Fruit fly (Drosophila melanogaster) whole organism, pupa: ENCODE measurements around the gene pll.

Source experiments
- CG10348 ChIP-seq: fragments of 200-800 bp; sonication (Bioruptor generic); IDR thresholded peaks from 2 replicates; pipeline ENCODE4 v1.3.6; 2022; ENCODE audit warnings: missing biosample characterization, missing genetic modification characterization
- CG12605 ChIP-seq: fragments of 200-800 bp; sonication (Bioruptor generic); IDR thresholded peaks from 2 replicates; pipeline ENCODE4 v1.3.6; 2022; ENCODE audit warnings: missing biosample characterization, missing genetic modification characterization
- CG13204 ChIP-seq: fragments of 200-800 bp; sonication (Bioruptor generic); optimal IDR thresholded peaks from 2 replicates; lab custom pipeline; 2018; ENCODE audit warnings: missing biosample characterization, mild to moderate bottlenecking, missing genetic modification characterization, moderate library complexity
- CG14655 ChIP-seq: fragments of 200-800 bp; sonication (Bioruptor generic); optimal IDR thresholded peaks from 3 replicates; lab custom pipeline; 2017; ENCODE audit warnings: mild to moderate bottlenecking, missing biosample characterization, missing genetic modification reagents, missing genetic modification characterization
- CG15710 ChIP-seq: fragments of 200-800 bp; sonication (Bioruptor generic); optimal IDR thresholded peaks from 2 replicates; lab custom pipeline; 2018; ENCODE audit warnings: missing biosample characterization, mild to moderate bottlenecking, missing genetic modification characterization, moderate library complexity
- CG17806 ChIP-seq: fragments of 200-800 bp; sonication (Bioruptor generic); optimal IDR thresholded peaks from 2 replicates; lab custom pipeline; 2018; ENCODE audit warnings: missing biosample characterization, mild to moderate bottlenecking, missing genetic modification characterization, moderate library complexity
- CG32121 ChIP-seq: fragments of 200-800 bp; sonication (Bioruptor generic); IDR thresholded peaks from 2 replicates; pipeline ENCODE4 v1.3.6; 2022; ENCODE audit warnings: missing biosample characterization, missing genetic modification characterization
- CG34367 ChIP-seq: fragments of 200-800 bp; sonication (Bioruptor generic); optimal IDR thresholded peaks from 2 replicates; lab custom pipeline; 2018; ENCODE audit warnings: missing biosample characterization, mild to moderate bottlenecking, missing genetic modification characterization
- CG4496 ChIP-seq: fragments of 200-800 bp; sonication (Bioruptor generic); IDR thresholded peaks from 3 replicates; pipeline ENCODE4 v1.3.6; 2022; ENCODE audit warnings: missing biosample characterization, missing genetic modification characterization
- CG8159 ChIP-seq: fragments of 200-800 bp; sonication (Bioruptor generic); optimal IDR thresholded peaks from 3 replicates; lab custom pipeline; 2018; ENCODE audit warnings: missing biosample characterization, mild to moderate bottlenecking, missing genetic modification characterization, moderate library complexity
- CG8301 ChIP-seq: fragments of 200-800 bp; sonication (Bioruptor generic); optimal IDR thresholded peaks from 2 replicates; lab custom pipeline; 2018; ENCODE audit warnings: missing biosample characterization, mild to moderate bottlenecking, missing genetic modification characterization
- CG9948 ChIP-seq: fragments of 200-800 bp; sonication (Bioruptor generic); optimal IDR thresholded peaks from 2 replicates; lab custom pipeline; 2018; ENCODE audit warnings: missing biosample characterization, mild to moderate bottlenecking, missing genetic modification characterization, moderate library complexity
- D1 ChIP-seq: fragments of 200-800 bp; sonication (Bioruptor generic); optimal IDR thresholded peaks from 2 replicates; lab custom pipeline; 2018; ENCODE audit warnings: missing biosample characterization, mild to moderate bottlenecking, missing genetic modification characterization, moderate library complexity
- EcR ChIP-seq: fragments of 200-800 bp; sonication (Bioruptor generic); optimal IDR thresholded peaks from 3 replicates; lab custom pipeline; 2019; ENCODE audit warnings: missing biosample characterization, missing genetic modification characterization, mild to moderate bottlenecking, moderate library complexity, missing genetic modification reagents
- Ets98B ChIP-seq: fragments of 200-800 bp; sonication (Bioruptor generic); IDR thresholded peaks from 2 replicates; pipeline ENCODE4 v1.3.6; 2022; ENCODE audit warnings: missing biosample characterization, missing genetic modification characterization
- Pif1A ChIP-seq: fragments of 200-800 bp; sonication (Bioruptor generic); optimal IDR thresholded peaks from 3 replicates; lab custom pipeline; 2016; ENCODE audit warnings: missing biosample characterization, missing genetic modification characterization
- Pif1B ChIP-seq: fragments of 200-800 bp; sonication (Bioruptor generic); optimal IDR thresholded peaks from 3 replicates; lab custom pipeline; 2016; ENCODE audit warnings: missing biosample characterization, missing genetic modification characterization
- Snoo ChIP-seq: fragments of 200-800 bp; sonication (Bioruptor generic); optimal IDR thresholded peaks from 3 replicates; lab custom pipeline; 2017; ENCODE audit warnings: missing biosample characterization, mild to moderate bottlenecking, missing genetic modification characterization, inconsistent platforms
- fd96Ca ChIP-seq: fragments of 200-800 bp; sonication (Bioruptor generic); IDR thresholded peaks from 3 replicates; pipeline ENCODE4 v1.3.6; 2022; ENCODE audit warnings: missing biosample characterization, missing genetic modification characterization
- gl ChIP-seq: fragments of 200-800 bp; sonication (Bioruptor generic); optimal IDR thresholded peaks from 2 replicates; lab custom pipeline; 2018; ENCODE audit warnings: missing biosample characterization, mild to moderate bottlenecking, missing genetic modification characterization
- rn ChIP-seq: fragments of 200-800 bp; sonication (Bioruptor generic); IDR thresholded peaks from 2 replicates; pipeline ENCODE4 v1.3.6; 2022; ENCODE audit warnings: missing biosample characterization, missing genetic modification characterization

Gene pll

DNA sequence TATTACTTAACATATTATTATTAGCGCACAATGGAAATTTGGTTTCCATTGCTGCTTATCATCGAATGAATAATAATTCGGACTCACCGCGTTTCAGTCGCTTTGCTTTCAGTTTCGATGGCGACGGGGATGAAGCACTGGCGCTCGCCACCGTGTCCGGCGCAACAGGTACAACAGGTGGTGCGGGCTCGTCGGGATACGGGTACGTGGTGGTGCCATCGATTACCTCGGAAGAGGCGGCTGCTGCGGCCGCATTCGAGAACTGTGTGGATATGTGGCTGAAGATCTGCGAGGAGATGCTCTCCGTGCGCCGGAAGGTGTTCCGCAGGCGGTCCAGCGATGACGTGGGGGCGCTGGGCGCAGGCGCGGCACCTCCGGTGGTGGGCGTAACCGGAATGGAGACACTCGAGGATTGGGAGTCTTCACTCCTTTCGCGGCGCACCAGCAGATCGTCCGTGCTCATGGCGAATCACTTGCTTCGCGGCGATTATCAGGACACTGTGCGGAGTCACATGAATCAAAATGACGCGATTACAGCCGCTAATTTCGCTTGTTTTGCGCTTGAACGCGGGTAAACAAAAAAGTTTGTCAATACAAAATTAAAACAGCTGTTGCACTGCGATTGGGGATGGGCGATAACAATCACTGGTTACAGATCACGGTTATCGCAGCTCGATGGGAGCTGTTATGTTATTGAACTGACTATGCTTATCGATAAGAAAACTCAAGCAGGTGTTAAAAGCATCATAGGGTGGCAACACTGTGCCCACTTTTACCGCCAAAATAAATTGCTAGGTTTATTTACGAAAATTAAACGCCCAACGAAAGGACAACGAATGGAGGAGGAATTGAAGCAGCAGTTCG is 14.3 kb downstream of the pll start, which contains the start of the genes CG31064 and PolA2:
TSS of gene CG31064 (minus strand) at position 648 of the 864 bp plus-strand sequence.
TSS of gene PolA2 (plus strand) at position 726 of the 864 bp plus-strand sequence.
- TF ChIP-seq CG4496: 0 out of 3 replicates have a peak, but pooled peaks have one; percentile 15
- TF ChIP-seq gl (tag; lab: Kevin White, UChicago): no peak
- 0 out of 2 replicates have a peak, but pooled peaks have one; percentile 6 for TF ChIP-seq CG12605 (GFP tag; lab: Robert Waterston, UW)

DNA sequence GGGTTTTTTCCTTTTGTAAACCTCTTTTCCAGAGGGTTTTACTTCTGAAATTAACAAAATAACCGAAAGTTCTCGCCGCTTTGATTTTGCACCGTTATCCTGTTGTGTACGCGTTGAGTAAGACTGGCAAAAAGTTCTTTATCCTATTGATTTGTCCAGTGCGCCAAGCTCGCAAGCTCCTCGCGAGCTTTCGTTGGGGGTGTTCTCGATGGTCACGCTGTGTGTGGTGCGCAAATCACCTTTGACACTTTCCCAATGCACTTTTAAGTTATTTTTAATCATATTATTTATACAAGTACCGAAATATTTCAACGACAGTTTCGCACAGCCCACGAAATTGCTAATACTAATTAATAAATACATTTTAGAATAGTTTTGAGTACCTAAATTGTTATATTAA is 15.0 kb downstream of the pll start:
- TF ChIP-seq Pif1A: no peak
- no peak for TF ChIP-seq CG32121 (GFP tag; lab: Robert Waterston, UW)

DNA sequence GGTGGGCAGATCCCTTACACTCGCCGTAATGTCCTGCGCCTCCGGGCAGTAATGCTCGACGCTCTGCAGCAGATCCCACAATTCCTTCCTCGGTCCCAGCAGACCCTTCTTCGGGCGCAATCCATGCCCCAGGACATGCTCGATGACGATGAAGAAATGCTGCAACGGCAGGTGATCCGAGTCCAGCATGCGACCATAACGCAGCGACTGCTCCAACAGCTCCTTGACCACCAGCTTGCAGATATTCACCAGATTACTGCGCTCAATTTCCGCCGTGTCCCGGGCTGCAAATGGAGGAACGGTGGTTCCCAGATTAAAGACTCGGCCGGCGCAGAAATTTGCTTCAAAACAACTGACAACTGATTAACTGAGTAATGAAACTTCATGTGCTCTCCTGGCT is 19.6 kb downstream of the pll start, which contains the start of gene CG31068:
TSS of gene CG31068 (plus strand) at position 301 of the 400 bp plus-strand sequence.
- TF ChIP-seq rn (GFP tag; lab: Robert Waterston, UW) (no peak), CG9948 (tag; lab: Kevin White, UChicago) (no peak), CG14655 (GFP tag; lab: Kevin White, UChicago) (no peak), EcR (GFP tag; lab: Kevin White, UChicago) (no peak), CG12605 (GFP tag; lab: Robert Waterston, UW) (no peak), CG13204 (no peak), CG34367 (no peak), Pif1A (no peak), CG8301 (tag; lab: Kevin White, UChicago) (no peak), Pif1B (GFP tag; lab: Kevin White, UChicago) (no peak), Ets98B (GFP tag; lab: Robert Waterston, UW) (no peak), CG15710 (no peak), CG32121 (GFP tag; lab: Robert Waterston, UW) (no peak), CG4496 (no peak), D1 (tag; lab: Kevin White, UChicago) (no peak), gl (tag; lab: Kevin White, UChicago) (no peak), CG10348 (GFP tag; lab: Robert Waterston, UW) (no peak), CG8159 (tag; lab: Kevin White, UChicago) (no peak)

DNA sequence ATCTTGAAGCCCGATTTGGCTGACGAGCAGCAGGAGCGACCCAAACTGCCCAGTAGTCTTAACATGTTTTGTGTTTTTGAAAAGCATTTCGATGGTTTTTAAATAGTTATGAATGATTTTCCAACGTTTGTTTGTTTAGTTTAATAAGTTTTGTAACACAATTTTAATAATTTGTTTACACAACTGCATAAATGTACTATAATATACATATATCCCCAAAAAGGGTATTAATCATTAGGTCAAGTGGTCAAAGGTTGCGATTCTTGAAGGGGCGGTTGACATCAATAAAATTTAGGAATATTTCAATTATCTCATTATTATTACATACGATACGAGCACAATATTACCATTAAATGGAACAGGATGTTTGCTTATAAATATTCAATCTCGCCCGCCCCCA is 23.6 kb downstream of the pll start, which contains the start of gene CG42814:
TSS of gene CG42814 (minus strand) at position 101 of the 400 bp plus-strand sequence.
- TF ChIP-seq CG10348 (GFP tag; lab: Robert Waterston, UW) (no peak), EcR (GFP tag; lab: Kevin White, UChicago) (no peak), CG15710 (no peak), CG8301 (tag; lab: Kevin White, UChicago) (no peak), Snoo (no peak), Ets98B (GFP tag; lab: Robert Waterston, UW) (no peak), gl (tag; lab: Kevin White, UChicago) (no peak), Pif1A (no peak)

DNA sequence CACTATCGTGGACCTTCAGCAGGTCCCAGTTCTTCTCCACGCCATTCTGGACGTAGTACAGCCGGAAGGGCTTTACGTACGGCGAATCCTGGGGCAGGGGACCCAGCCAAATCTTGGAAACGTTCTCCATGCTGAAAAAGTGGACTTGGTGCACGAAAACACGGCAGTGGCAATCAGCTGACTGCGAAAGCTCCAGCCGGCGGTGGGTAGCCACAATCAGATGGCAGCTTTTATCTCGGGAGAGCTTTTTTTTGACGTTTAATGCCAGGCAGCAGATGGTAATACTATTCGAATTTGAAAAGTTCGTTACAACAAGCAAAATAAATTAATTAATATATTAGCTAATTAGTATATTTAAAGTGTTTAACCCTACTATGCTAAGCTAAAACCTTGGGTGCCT is 24.6 kb downstream of the pll start, which contains the start of gene CG42813:
TSS of gene CG42813 (minus strand) at position 220 of the 400 bp plus-strand sequence.
- TF ChIP-seq Snoo (no peak), CG13204 (no peak), CG4496 (peak; percentile 67; the same call in 2 of the 3 replicates), Ets98B (GFP tag; lab: Robert Waterston, UW) (peak; percentile 40; the same call in 1 of the 2 replicates)
- TF ChIP-seq, all 21 proteins: peak for 2

DNA sequence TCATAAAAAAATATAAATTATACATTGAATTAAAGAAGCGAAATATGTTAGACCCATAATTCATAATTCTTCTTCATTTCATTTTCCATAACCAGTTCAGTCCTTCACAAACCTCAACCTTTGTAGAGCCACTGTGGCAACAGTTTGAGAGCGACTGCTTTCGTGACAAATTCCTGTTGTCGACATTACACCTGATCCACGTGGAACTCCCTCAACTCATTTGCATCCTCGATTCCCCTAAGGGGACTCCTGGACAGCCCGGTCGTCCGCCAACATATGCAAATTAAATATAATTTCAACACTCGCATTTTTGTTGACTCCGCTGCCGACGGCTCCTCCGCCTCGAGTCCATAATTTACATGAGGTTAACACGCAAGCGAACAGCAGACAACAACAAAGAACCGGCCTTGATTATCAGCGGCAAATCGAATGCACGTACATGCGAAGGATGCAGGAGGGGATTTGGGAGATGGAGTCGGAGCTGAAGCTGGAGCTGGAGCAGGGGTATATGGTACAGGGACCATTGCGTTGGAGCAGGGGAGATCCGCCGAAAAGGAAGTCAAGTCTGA is 26.8 kb downstream of the pll start:
- TF ChIP-seq CG8159 (tag; lab: Kevin White, UChicago) (no peak), CG12605 (GFP tag; lab: Robert Waterston, UW) (no peak), D1 (tag; lab: Kevin White, UChicago) (no peak), rn (GFP tag; lab: Robert Waterston, UW) (no peak), Pif1A (no peak), Pif1B (GFP tag; lab: Kevin White, UChicago) (no peak), gl (tag; lab: Kevin White, UChicago) (no peak), CG13204 (peak; percentile 16), CG14655 (GFP tag; lab: Kevin White, UChicago) (no peak), EcR (GFP tag; lab: Kevin White, UChicago) (peak; percentile 41), CG32121 (GFP tag; lab: Robert Waterston, UW) (no peak), CG15710 (no peak), CG8301 (tag; lab: Kevin White, UChicago) (no peak), CG17806 (no peak), CG4496 (no peak), CG34367 (no peak)
- TF ChIP-seq, all 21 proteins: peak for 2

DNA sequence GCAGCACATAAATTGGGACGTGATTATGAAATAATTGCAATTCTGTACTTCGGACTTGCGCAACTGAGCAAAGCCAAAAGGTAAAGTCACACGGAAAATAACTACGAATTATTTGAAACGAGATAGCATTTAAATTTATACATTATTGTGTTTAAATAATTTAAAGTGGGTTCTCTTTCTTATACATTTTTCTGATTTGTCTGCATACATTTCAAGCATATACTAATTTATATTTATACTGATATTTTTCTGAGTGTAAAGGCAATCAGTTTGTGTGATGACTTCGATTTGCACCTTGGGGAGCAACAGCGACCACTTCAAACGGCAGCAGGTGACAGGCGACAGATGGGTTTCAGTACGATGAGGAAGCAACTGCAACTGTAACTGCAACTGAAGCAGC is 27.5 kb downstream of the pll start:
- TF ChIP-seq D1 (tag; lab: Kevin White, UChicago): no peak
- TF ChIP-seq CG17806: no peak
- peak; percentile 4 for TF ChIP-seq CG8301 (tag; lab: Kevin White, UChicago)
- TF ChIP-seq Pif1B (GFP tag; lab: Kevin White, UChicago): no peak
- no peak for TF ChIP-seq Pif1A
- TF ChIP-seq Ets98B (GFP tag; lab: Robert Waterston, UW): no peak
- TF ChIP-seq CG4496: no peak
- TF ChIP-seq CG10348 (GFP tag; lab: Robert Waterston, UW): no peak
- no peak for TF ChIP-seq fd96Ca (GFP tag; lab: Robert Waterston, UW)
- TF ChIP-seq CG32121 (GFP tag; lab: Robert Waterston, UW): no peak
- TF ChIP-seq CG9948 (tag; lab: Kevin White, UChicago): peak; percentile 22
- TF ChIP-seq gl (tag; lab: Kevin White, UChicago): no peak
- TF ChIP-seq CG15710: no peak
- peak; percentile 20 for TF ChIP-seq CG14655 (GFP tag; lab: Kevin White, UChicago)
- no peak for TF ChIP-seq CG34367
- TF ChIP-seq CG8159 (tag; lab: Kevin White, UChicago): peak; percentile 33
- no peak for TF ChIP-seq CG13204
- TF ChIP-seq Snoo: no peak
- TF ChIP-seq rn (GFP tag; lab: Robert Waterston, UW): no peak
- TF ChIP-seq, all 21 proteins: peak for 4
